Fruit fly (Drosophila melanogaster) whole organism, embryonic: ENCODE measurements around the gene CG6959.

Experiments
- B-H2 ChIP-seq: fragments of 200-800 bp; sonication (Bioruptor generic); optimal IDR thresholded peaks from 2 replicates; lab custom pipeline; 2018; ENCODE audit warnings: missing biosample characterization, mild to moderate bottlenecking, missing genetic modification characterization
- CG1647 ChIP-seq: fragments of 200-800 bp; sonication (Bioruptor generic); optimal IDR thresholded peaks from 3 replicates; lab custom pipeline; 2016; ENCODE audit warnings: missing biosample characterization, missing genetic modification characterization
- tio ChIP-seq: fragments of 200-800 bp; sonication (Bioruptor generic); optimal IDR thresholded peaks from 2 replicates; lab custom pipeline; 2017; ENCODE audit warnings: missing biosample characterization, missing genetic modification characterization, inconsistent platforms

dm6 chr3R:11847379-11847778 lies 21.9 kb downstream of the CG6959 start:
- no peak for TF ChIP-seq CG1647 (GFP tag; lab: Kevin White, UChicago)
- TF ChIP-seq B-H2 (GFP tag; lab: Kevin White, UChicago), result no peak
- no peak for TF ChIP-seq tio (GFP tag; lab: Kevin White, UChicago)
